Fruit fly (Drosophila melanogaster): ENCODE results near the gene CG5961.
A peak's percentile ranks its signal among the peaks of the same experiment; 100 is the strongest.

Gene CG5961

dm6 chr3R:12439401-12440143, 20.5 kb downstream of the CG5961 start, which contains the start of gene Desat1:
Desat1 (plus strand) TSS chr3R:12439600.
- TF ChIP-seq tj (GFP tag; optimal IDR thresholded peaks at IDR 0.05) = no peak
- no peak for TF ChIP-seq CG12768 (GFP tag; optimal IDR thresholded peaks at IDR 0.05)
- peak; percentile 47 for TF ChIP-seq Crg-1 (GFP tag; optimal IDR thresholded peaks at IDR 0.05)
- peak; percentile 18 for TF ChIP-seq CG14711 (tag; optimal IDR thresholded peaks at IDR 0.05)
- TF ChIP-seq Clk (GFP tag; optimal IDR thresholded peaks at IDR 0.05) = no peak
- no peak for TF ChIP-seq pad (GFP tag; optimal IDR thresholded peaks at IDR 0.05)
- no peak for TF ChIP-seq CG1620 (GFP tag; optimal IDR thresholded peaks at IDR 0.05)
- peak; percentile 23 for TF ChIP-seq bab1 (GFP tag; optimal IDR thresholded peaks at IDR 0.05)
- TF ChIP-seq ovo (GFP tag; optimal IDR thresholded peaks at IDR 0.05) = no peak
- TF ChIP-seq Mnt (GFP tag; optimal IDR thresholded peaks at IDR 0.05) = peak; percentile 36
- TF ChIP-seq CG11617 (GFP tag; optimal IDR thresholded peaks at IDR 0.05) = peak; percentile 9
- TF ChIP-seq Hr96 (GFP tag; optimal IDR thresholded peaks at IDR 0.05) = no peak
- TF ChIP-seq CG33017 (tag; optimal IDR thresholded peaks at IDR 0.05) = peak; percentile 6
- peak; percentile 20 for TF ChIP-seq CG7101 (tag; optimal IDR thresholded peaks at IDR 0.05)
- no peak for TF ChIP-seq kay (GFP tag; ENCODE audit: borderline replicate concordance)
- TF ChIP-seq cnc (optimal IDR thresholded peaks at IDR 0.05) = no peak

dm6 chr3R:12439039-12439400, 21.1 kb downstream of the CG5961 start, which contains the start of the genes CG17207 and CG46427:
CG17207 (minus strand) TSS chr3R:12439139.
CG46427 (minus strand) TSS chr3R:12439139.
- TF ChIP-seq toe (GFP tag; optimal IDR thresholded peaks at IDR 0.05) (no peak), CG7045 (GFP tag; optimal IDR thresholded peaks at IDR 0.05) (no peak), Hr96 (GFP tag; optimal IDR thresholded peaks at IDR 0.05) (no peak), CG11617 (GFP tag; optimal IDR thresholded peaks at IDR 0.05) (no peak), tj (GFP tag; optimal IDR thresholded peaks at IDR 0.05) (no peak), bab1 (GFP tag; optimal IDR thresholded peaks at IDR 0.05) (no peak), ovo (GFP tag; optimal IDR thresholded peaks at IDR 0.05) (no peak), kay (GFP tag; ENCODE audit: borderline replicate concordance) (no peak), Clk (GFP tag; optimal IDR thresholded peaks at IDR 0.05) (no peak), Crg-1 (GFP tag; optimal IDR thresholded peaks at IDR 0.05) (no peak)

- no peak for TF ChIP-seq Crg-1 (GFP tag; optimal IDR thresholded peaks at IDR 0.05)
- TF ChIP-seq CG33017 (tag; optimal IDR thresholded peaks at IDR 0.05) = no peak
- TF ChIP-seq Hr96 (GFP tag; optimal IDR thresholded peaks at IDR 0.05) = no peak
- TF ChIP-seq CG5204 (GFP tag; optimal IDR thresholded peaks at IDR 0.05) = no peak
- TF ChIP-seq kay (GFP tag; ENCODE audit: borderline replicate concordance) = no peak
- no peak for TF ChIP-seq cnc (optimal IDR thresholded peaks at IDR 0.05)
- TF ChIP-seq cic (GFP tag; optimal IDR thresholded peaks at IDR 0.05) = no peak
- no peak for TF ChIP-seq CG12768 (GFP tag; optimal IDR thresholded peaks at IDR 0.05)
- TF ChIP-seq CG11617 (GFP tag; optimal IDR thresholded peaks at IDR 0.05) = no peak
- TF ChIP-seq ovo (GFP tag; optimal IDR thresholded peaks at IDR 0.05) = no peak
- TF ChIP-seq CG14711 (tag; optimal IDR thresholded peaks at IDR 0.05) = no peak
- no peak for TF ChIP-seq CG1620 (GFP tag; optimal IDR thresholded peaks at IDR 0.05)
- TF ChIP-seq pad (GFP tag; optimal IDR thresholded peaks at IDR 0.05) = no peak
- no peak for TF ChIP-seq Mnt (GFP tag; optimal IDR thresholded peaks at IDR 0.05)
- no peak for TF ChIP-seq CG7101 (tag; optimal IDR thresholded peaks at IDR 0.05)
- TF ChIP-seq bab1 (GFP tag; optimal IDR thresholded peaks at IDR 0.05) = no peak
- no peak for TF ChIP-seq Clk (GFP tag; optimal IDR thresholded peaks at IDR 0.05)
- no peak for TF ChIP-seq tj (GFP tag; optimal IDR thresholded peaks at IDR 0.05)
- TF ChIP-seq CG7045 (GFP tag; optimal IDR thresholded peaks at IDR 0.05) = no peak
- no peak for TF ChIP-seq toe (GFP tag; optimal IDR thresholded peaks at IDR 0.05)
These were observed 24.1 kb downstream of the CG5961 start, which contains the start of gene Desat2 for dm6 chr3R:12435948-12436347. Desat2 (plus strand) TSS chr3R:12436248.

dm6 chr3R:12433764-12434163, 26.3 kb downstream of the CG5961 start, which contains the start of the genes Aos1 and Srlp:
Aos1 (minus strand) TSS chr3R:12433822.
Srlp (plus strand) TSS chr3R:12434098.
- TF ChIP-seq CG7101 (tag; optimal IDR thresholded peaks at IDR 0.05) (peak; percentile 56), CG5204 (GFP tag; optimal IDR thresholded peaks at IDR 0.05) (no peak), tj (GFP tag; optimal IDR thresholded peaks at IDR 0.05) (peak; percentile 12), pad (GFP tag; optimal IDR thresholded peaks at IDR 0.05) (peak; percentile 39), ovo (GFP tag; optimal IDR thresholded peaks at IDR 0.05) (peak; percentile 16), cic (GFP tag; optimal IDR thresholded peaks at IDR 0.05) (peak; percentile 7), Clk (GFP tag; optimal IDR thresholded peaks at IDR 0.05) (peak; percentile 32), CG7045 (GFP tag; optimal IDR thresholded peaks at IDR 0.05) (peak; percentile 38), Mnt (GFP tag; optimal IDR thresholded peaks at IDR 0.05) (peak; percentile 51), CG33017 (tag; optimal IDR thresholded peaks at IDR 0.05) (peak; percentile 31), bab1 (GFP tag; optimal IDR thresholded peaks at IDR 0.05) (peak; percentile 67), Hr96 (GFP tag; optimal IDR thresholded peaks at IDR 0.05) (no peak), toe (GFP tag; optimal IDR thresholded peaks at IDR 0.05) (no peak), CG11617 (GFP tag; optimal IDR thresholded peaks at IDR 0.05) (peak; percentile 72), Crg-1 (GFP tag; optimal IDR thresholded peaks at IDR 0.05) (peak; percentile 10), cnc (optimal IDR thresholded peaks at IDR 0.05) (peak in 1 of 2 experiments; percentile 10), CG12768 (GFP tag; optimal IDR thresholded peaks at IDR 0.05) (peak; percentile 28), CG14711 (tag; optimal IDR thresholded peaks at IDR 0.05) (peak; percentile 91), kay (GFP tag; ENCODE audit: borderline replicate concordance) (no peak), CG1620 (GFP tag; optimal IDR thresholded peaks at IDR 0.05) (no peak)

dm6 chr3R:12431030-12431489, 29.0 kb downstream of the CG5961 start, which contains the start of gene Prosalpha2:
Prosalpha2 (plus strand) TSS chr3R:12431321.
- TF ChIP-seq Mnt (GFP tag; optimal IDR thresholded peaks at IDR 0.05) = peak; percentile 18
- no peak for TF ChIP-seq bab1 (GFP tag; optimal IDR thresholded peaks at IDR 0.05)
- TF ChIP-seq cnc (optimal IDR thresholded peaks at IDR 0.05) = peak; percentile 84 to 99

All from whole organism, adult.